Worm (Caenorhabditis elegans) whole organism, late embryonic: ENCODE data around the gene D1053.3.

Source experiments
- C08G9.2 ChIP-seq: sonication (generic microtip); optimal IDR thresholded peaks from 2 replicates; lab custom pipeline; 2016; ENCODE audit warnings: mild to moderate bottlenecking, missing genetic modification characterization, moderate library complexity, missing compliant biosample characterization
- F13H6.1 ChIP-seq: sonication (generic microtip); optimal IDR thresholded peaks from 2 replicates; lab custom pipeline; 2016; ENCODE audit warnings: missing genetic modification characterization, missing compliant biosample characterization
- K02D7.2 ChIP-seq: sonication (generic microtip); optimal IDR thresholded peaks from 2 replicates; lab custom pipeline; 2017; ENCODE audit warnings: mild to moderate bottlenecking, missing genetic modification characterization, missing compliant biosample characterization
- ceh-18 ChIP-seq: sonication (generic microtip); optimal IDR thresholded peaks from 2 replicates; lab custom pipeline; 2016; ENCODE audit warnings: missing genetic modification characterization, missing compliant biosample characterization
- ceh-2 ChIP-seq: sonication (generic microtip); optimal IDR thresholded peaks from 2 replicates; lab custom pipeline; 2016; ENCODE audit warnings: missing genotype, missing genetic modification characterization, missing compliant biosample characterization
- ceh-22 ChIP-seq: sonication (generic microtip); optimal IDR thresholded peaks from 2 replicates; lab custom pipeline; 2017; ENCODE audit warnings: missing biosample characterization, missing genetic modification characterization
- ceh-30 ChIP-seq: fragments of 150-350 bp; optimal IDR thresholded peaks from 2 replicates; lab custom pipeline; 2014; ENCODE audit warnings: missing biosample characterization, missing genetic modification characterization
- ceh-45 ChIP-seq: fragments of 200-800 bp; sonication (Bioruptor generic); IDR thresholded peaks from 2 replicates; pipeline ENCODE4 v1.3.6; 2022; ENCODE audit warnings: missing genetic modification reagents, missing genetic modification characterization, missing compliant biosample characterization
- ceh-6 ChIP-seq: fragments of 200-800 bp; sonication (Bioruptor generic); optimal IDR thresholded peaks from 2 replicates; lab custom pipeline; 2018; ENCODE audit warnings: mild to moderate bottlenecking, missing genetic modification characterization, missing compliant biosample characterization
- ceh-9 ChIP-seq: sonication (generic microtip); optimal IDR thresholded peaks from 2 replicates; lab custom pipeline; 2016; ENCODE audit warnings: mild to moderate bottlenecking, missing genetic modification characterization, inconsistent platforms, missing compliant biosample characterization
- che-1 ChIP-seq: sonication (generic microtip); optimal IDR thresholded peaks from 2 replicates; lab custom pipeline; 2016; ENCODE audit warnings: mild to moderate bottlenecking, missing genetic modification characterization, missing compliant biosample characterization
- dve-1 ChIP-seq: sonication (generic microtip); optimal IDR thresholded peaks from 2 replicates; lab custom pipeline; 2017; ENCODE audit warnings: antibody characterized with exemption, mild to moderate bottlenecking, missing genetic modification characterization, missing compliant biosample characterization
- elt-2 ChIP-seq: sonication (generic microtip); optimal IDR thresholded peaks from 2 replicates; lab custom pipeline; 2016; ENCODE audit warnings: missing genetic modification reagents, missing genetic modification characterization, missing compliant biosample characterization
- elt-4 ChIP-seq: sonication (generic microtip); optimal IDR thresholded peaks from 2 replicates; lab custom pipeline; 2016; ENCODE audit warnings: missing genetic modification characterization, missing compliant biosample characterization
- eyg-1 ChIP-seq: sonication (generic microtip); optimal IDR thresholded peaks from 2 replicates; lab custom pipeline; 2016; ENCODE audit warnings: missing genotype, missing genetic modification characterization, missing compliant biosample characterization
- hlh-6 ChIP-seq: sonication (generic microtip); optimal IDR thresholded peaks from 2 replicates; lab custom pipeline; 2016; ENCODE audit warnings: missing genotype, missing genetic modification characterization, missing compliant biosample characterization
- lin-11 ChIP-seq: fragments of 200-800 bp; sonication (Bioruptor generic); optimal IDR thresholded peaks from 2 replicates; lab custom pipeline; 2018; ENCODE audit warnings: mild to moderate bottlenecking, missing genetic modification characterization, missing compliant biosample characterization
- nfya-1 ChIP-seq: sonication (generic microtip); optimal IDR thresholded peaks from 2 replicates; lab custom pipeline; 2017; ENCODE audit warnings: missing genetic modification characterization, mild to moderate bottlenecking, missing compliant biosample characterization, antibody characterized with exemption, moderate library complexity
- pag-3 ChIP-seq: sonication (generic microtip); optimal IDR thresholded peaks from 2 replicates; lab custom pipeline; 2016; ENCODE audit warnings: missing compliant biosample characterization, missing genetic modification characterization, borderline replicate concordance
- pat-9 ChIP-seq: fragments of 200-800 bp; sonication (Bioruptor generic); optimal IDR thresholded peaks from 2 replicates; lab custom pipeline; 2018; ENCODE audit warnings: mild to moderate bottlenecking, missing genetic modification characterization, moderate library complexity, missing compliant biosample characterization
- pax-1 ChIP-seq: fragments of 150-350 bp; optimal IDR thresholded peaks from 2 replicates; lab custom pipeline; 2014; ENCODE audit warnings: missing biosample characterization, missing genetic modification characterization
- pha-4 ChIP-seq: fragments of 150-350 bp; optimal IDR thresholded peaks from 2 replicates; lab custom pipeline; 2018; ENCODE audit warnings: missing biosample characterization, missing genetic modification reagents, missing genetic modification characterization
- pqm-1 ChIP-seq: sonication (generic microtip); optimal IDR thresholded peaks from 2 replicates; lab custom pipeline; 2016; ENCODE audit warnings: missing genetic modification characterization, missing compliant biosample characterization
- pros-1 ChIP-seq: fragments of 150-350 bp; optimal IDR thresholded peaks from 2 replicates; lab custom pipeline; 2014; ENCODE audit warnings: missing biosample characterization, missing genetic modification reagents, missing genetic modification characterization
- rnt-1 ChIP-seq: sonication (generic microtip); optimal IDR thresholded peaks from 2 replicates; lab custom pipeline; 2016; ENCODE audit warnings: missing genetic modification characterization, missing compliant biosample characterization
- sox-2 ChIP-seq: fragments of 200-800 bp; sonication (Bioruptor generic); IDR thresholded peaks from 2 replicates; pipeline ENCODE4 v1.3.6; 2022; ENCODE audit warnings: missing genetic modification reagents, missing genetic modification characterization, missing compliant biosample characterization
- sox-4 ChIP-seq: sonication (generic microtip); optimal IDR thresholded peaks from 2 replicates; lab custom pipeline; 2017; ENCODE audit warnings: mild to moderate bottlenecking, missing genetic modification characterization, inconsistent platforms, missing compliant biosample characterization
- tbx-7 ChIP-seq: sonication (generic microtip); optimal IDR thresholded peaks from 2 replicates; lab custom pipeline; 2016; ENCODE audit warnings: missing genotype, missing genetic modification characterization, missing compliant biosample characterization
- ttx-3 ChIP-seq: sonication (generic microtip); optimal IDR thresholded peaks from 2 replicates; lab custom pipeline; 2016; ENCODE audit warnings: missing genetic modification reagents, missing genetic modification characterization, missing compliant biosample characterization
- unc-42 ChIP-seq: sonication (generic microtip); optimal IDR thresholded peaks from 2 replicates; lab custom pipeline; 2016; ENCODE audit warnings: missing genotype, missing genetic modification characterization, missing compliant biosample characterization
- unc-86 ChIP-seq: sonication (generic microtip); optimal IDR thresholded peaks from 2 replicates; lab custom pipeline; 2016; ENCODE audit warnings: missing genetic modification characterization, missing compliant biosample characterization
- ztf-16 ChIP-seq: sonication (generic microtip); optimal IDR thresholded peaks from 2 replicates; lab custom pipeline; 2017; ENCODE audit warnings: missing genetic modification characterization, missing compliant biosample characterization

D1053.3 gene

DNA sequence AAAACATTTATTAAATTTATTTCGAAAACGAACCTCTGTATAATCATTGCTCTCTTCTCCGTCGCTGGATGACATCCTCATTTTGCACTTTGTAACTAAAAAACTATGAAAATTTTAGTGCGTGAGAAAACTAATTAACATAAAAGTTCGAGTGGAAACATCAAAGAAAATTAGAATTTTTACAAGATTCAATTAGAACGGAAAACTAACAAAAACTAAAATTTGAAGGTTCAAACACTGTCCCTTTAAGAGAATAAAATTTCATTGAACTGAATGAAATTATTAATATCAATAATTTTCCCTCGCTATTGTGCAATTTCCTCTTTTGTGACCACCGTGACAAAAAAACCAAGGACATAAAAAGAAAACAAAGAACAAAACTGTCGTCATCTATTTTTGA lies at the start of gene D1053.3:
TSS of gene D1053.3 (minus strand) at position 101 of the 400 bp plus-strand sequence.
- no peak for TF ChIP-seq F13H6.1
- TF ChIP-seq, all 69 proteins: peak for 0

DNA sequence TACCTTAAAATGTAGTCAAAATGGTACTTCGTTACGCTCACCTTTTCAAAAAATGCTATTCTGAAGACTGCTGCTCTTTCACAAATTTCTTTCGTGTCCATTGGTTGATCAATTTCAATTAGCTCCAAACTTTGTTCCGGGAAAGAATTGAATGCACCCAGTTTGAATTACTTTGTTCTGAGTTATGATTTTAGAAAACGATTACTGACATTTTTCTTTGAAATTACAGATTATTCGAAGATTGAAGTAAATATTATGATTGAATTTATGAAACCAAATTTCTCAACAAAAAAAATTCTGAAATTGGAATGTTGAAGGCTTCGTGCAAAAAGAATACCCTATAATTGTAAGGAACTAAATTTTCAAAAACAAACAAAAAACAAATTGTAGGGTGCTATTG lies 47.3 kb upstream of the D1053.3 start, which contains the start of gene Y102F5A.1:
TSS of gene Y102F5A.1 (minus strand) at position 101 of the 400 bp plus-strand sequence.
- TF ChIP-seq pax-1 (tag; lab: Kevin White, UChicago) (no peak), ceh-45 (GFP tag; lab: Robert Waterston, UW) (no peak), ztf-16 (no peak), hlh-6 (tag; lab: Kevin White, UChicago) (no peak), unc-86 (tag; lab: Kevin White, UChicago) (no peak), eyg-1 (tag; lab: Kevin White, UChicago) (no peak), dve-1 (tag; lab: Kevin White, UChicago) (no peak), ceh-18 (no peak), ceh-9 (no peak), pag-3 (tag; lab: Kevin White, UChicago) (no peak), pros-1 (tag; lab: Kevin White, UChicago) (no peak), unc-42 (tag; lab: Kevin White, UChicago) (no peak)

DNA sequence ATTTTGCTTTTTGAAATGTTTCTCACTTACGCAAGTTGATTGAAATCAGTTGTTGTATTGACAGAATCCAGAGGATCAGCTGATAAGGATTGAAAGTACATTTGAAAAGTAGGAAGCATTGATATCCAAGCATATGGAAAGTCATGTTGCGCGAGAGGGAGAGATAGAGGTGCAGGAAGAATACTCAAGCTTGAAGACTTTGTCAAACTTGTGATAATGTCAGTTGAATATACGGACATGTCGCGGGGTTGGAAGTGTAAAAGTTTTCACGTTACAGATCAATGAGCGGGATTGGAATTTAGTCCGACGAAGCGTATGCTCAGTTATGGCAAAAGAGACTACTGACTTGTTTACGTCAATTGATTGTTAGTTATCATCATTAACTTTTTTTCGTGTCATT lies 32.3 kb upstream of the D1053.3 start, which contains the start of gene ttx-3:
TSS of gene ttx-3 (minus strand) at position 101 of the 400 bp plus-strand sequence.
- TF ChIP-seq ceh-6 (GFP tag; lab: Kevin White, UChicago) = no peak
- no peak for TF ChIP-seq sox-4 (tag; lab: Kevin White, UChicago)
- no peak for TF ChIP-seq ceh-45 (GFP tag; lab: Robert Waterston, UW)
- no peak for TF ChIP-seq nfya-1 (tag; lab: Kevin White, UChicago)
- no peak for TF ChIP-seq unc-42 (tag; lab: Kevin White, UChicago)
- TF ChIP-seq pqm-1 (tag; lab: Kevin White, UChicago) = no peak
- TF ChIP-seq eyg-1 (tag; lab: Kevin White, UChicago) = no peak
- no peak for TF ChIP-seq che-1 (tag; lab: Kevin White, UChicago)
- TF ChIP-seq sox-2 (GFP tag; lab: Robert Waterston, UW) = no peak

DNA sequence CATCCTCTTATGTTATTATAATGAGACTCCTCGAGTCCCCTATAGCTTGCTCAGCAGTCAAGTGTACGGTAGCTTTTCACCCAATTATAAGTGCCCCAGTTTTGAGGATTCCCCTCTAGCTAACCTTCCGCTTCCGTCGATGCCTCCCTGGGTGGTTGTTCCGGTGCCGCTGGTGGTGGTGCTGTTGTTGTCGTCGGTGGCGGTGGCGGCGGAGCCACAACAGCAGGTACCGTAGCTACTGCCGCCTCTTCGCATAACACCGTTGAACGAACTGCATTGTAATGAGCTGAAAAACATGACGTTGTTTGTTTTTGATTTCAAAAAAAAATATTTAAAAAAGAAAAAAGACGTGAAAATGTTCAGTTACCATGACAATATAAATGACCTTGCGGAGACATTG lies 29.5 kb upstream of the D1053.3 start:
- no peak for TF ChIP-seq sox-4 (tag; lab: Kevin White, UChicago)
- no peak for TF ChIP-seq pha-4 (tag; lab: Kevin White, UChicago)
- TF ChIP-seq ceh-2 (tag; lab: Kevin White, UChicago) = no peak
- peak; percentile 69 for TF ChIP-seq ttx-3 (tag; lab: Kevin White, UChicago)
- TF ChIP-seq K02D7.2 (tag; lab: Kevin White, UChicago) = no peak

DNA sequence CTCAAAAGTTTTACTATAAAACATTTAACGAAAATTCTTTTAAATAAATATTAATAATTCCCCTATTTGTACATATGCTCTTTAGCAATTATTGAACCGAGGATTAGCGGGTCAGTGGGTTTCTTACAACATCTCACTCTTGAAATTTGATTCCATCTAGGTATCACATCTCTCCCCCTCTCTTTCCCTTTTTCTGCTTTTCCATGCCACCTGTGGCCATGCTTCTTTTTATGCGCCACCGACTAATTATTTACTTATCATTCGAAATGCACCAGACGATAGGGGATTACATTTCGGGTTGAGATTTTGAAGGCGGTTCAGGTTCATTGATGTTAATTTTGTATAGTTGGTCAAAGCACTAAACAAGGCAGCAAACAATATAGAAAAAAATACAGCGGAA lies 28.9 kb upstream of the D1053.3 start:
- TF ChIP-seq elt-4 (tag; lab: Kevin White, UChicago) = no peak
- no peak for TF ChIP-seq C08G9.2 (tag; lab: Kevin White, UChicago)
- TF ChIP-seq nfya-1 (tag; lab: Kevin White, UChicago) = no peak
- no peak for TF ChIP-seq che-1 (tag; lab: Kevin White, UChicago)
- TF ChIP-seq ceh-30 (tag; lab: Kevin White, UChicago) = no peak
- no peak for TF ChIP-seq ceh-2 (tag; lab: Kevin White, UChicago)
- no peak for TF ChIP-seq elt-2
- no peak for TF ChIP-seq tbx-7 (tag; lab: Kevin White, UChicago)
- no peak for TF ChIP-seq pat-9
- no peak for TF ChIP-seq ceh-22 (tag; lab: Kevin White, UChicago)
- TF ChIP-seq unc-42 (tag; lab: Kevin White, UChicago) = no peak
- TF ChIP-seq lin-11 (tag; lab: Kevin White, UChicago) = no peak
- TF ChIP-seq sox-4 (tag; lab: Kevin White, UChicago) = no peak
- no peak for TF ChIP-seq rnt-1
